Worm (Caenorhabditis elegans) whole organism, young adult: Measurements from ENCODE around the gene scl-7.
A peak's percentile ranks its signal among the peaks of the same experiment; 100 is the strongest.

Experiments
- B0019.2 ChIP-seq: fragments of 200-800 bp; sonication (Bioruptor generic); conservative IDR thresholded peaks from 2 replicates; pipeline ENCODE4 v1.3.6; 2022; ENCODE audit warnings: missing genetic modification reagents, missing genetic modification characterization, missing compliant biosample characterization
- F33H1.4 ChIP-seq: fragments of 200-800 bp; sonication (Bioruptor generic); IDR thresholded peaks from 2 replicates; pipeline ENCODE4 v1.3.6; 2022; ENCODE audit warnings: missing genetic modification reagents, missing genetic modification characterization, missing compliant biosample characterization
- F52B5.7 ChIP-seq: sonication (generic microtip); optimal IDR thresholded peaks from 2 replicates; lab custom pipeline; 2016; ENCODE audit warnings: mild to moderate bottlenecking, missing genetic modification characterization, missing compliant biosample characterization
- F57C9.4 ChIP-seq: sonication (generic microtip); optimal IDR thresholded peaks from 2 replicates; lab custom pipeline; 2017; ENCODE audit warnings: mild to moderate bottlenecking, missing genetic modification characterization, missing compliant biosample characterization
- K12H6.12 ChIP-seq: fragments of 200-800 bp; sonication (Bioruptor generic); optimal IDR thresholded peaks from 2 replicates; lab custom pipeline; 2018; ENCODE audit warnings: mild to moderate bottlenecking, missing genetic modification characterization, missing compliant biosample characterization
- Y56A3A.18 ChIP-seq: fragments of 200-800 bp; sonication (Bioruptor generic); IDR thresholded peaks from 2 replicates; pipeline ENCODE4 v1.3.6; 2022; ENCODE audit warnings: missing genetic modification reagents, missing genetic modification characterization, missing compliant biosample characterization
- Y95B8A.8 ChIP-seq: fragments of 200-800 bp; sonication (Bioruptor generic); IDR thresholded peaks from 2 replicates; pipeline ENCODE4 v1.3.6; 2022; ENCODE audit warnings: missing genetic modification reagents, missing genetic modification characterization, missing compliant biosample characterization
- aptf-2 ChIP-seq: fragments of 200-800 bp; sonication (Bioruptor generic); conservative IDR thresholded peaks from 2 replicates; pipeline ENCODE4 v1.3.6; 2022; ENCODE audit warnings: missing genetic modification reagents, missing genetic modification characterization, missing compliant biosample characterization
- attf-6 ChIP-seq: fragments of 200-800 bp; sonication (Bioruptor generic); IDR thresholded peaks from 2 replicates; pipeline ENCODE4 v1.3.6; 2022; ENCODE audit warnings: missing genetic modification reagents, missing genetic modification characterization, missing compliant biosample characterization
- cebp-1 ChIP-seq, 2 experiments: fragments of 200-800 bp in 1 of 2; sonication (Bioruptor generic) in 1 of 2; sonication (generic microtip) in 1 of 2; IDR thresholded peaks in 1 of 2; optimal IDR thresholded peaks in 1 of 2; 2 replicates each; pipeline versions ENCODE4 v1.3.6 to Lab custom; 2017 to 2022; ENCODE audit warnings: missing compliant biosample characterization in 2 of 2, missing genetic modification characterization in 2 of 2, mild to moderate bottlenecking in 1 of 2, missing genetic modification reagents in 1 of 2, moderate library complexity in 1 of 2
- ceh-100 ChIP-seq: fragments of 200-800 bp; sonication (Bioruptor generic); IDR thresholded peaks from 2 replicates; pipeline ENCODE4 v1.3.6; 2022; ENCODE audit warnings: missing genetic modification reagents, missing genetic modification characterization, missing compliant biosample characterization
- ceh-58 ChIP-seq: fragments of 200-800 bp; sonication (Bioruptor generic); IDR thresholded peaks from 2 replicates; pipeline ENCODE4 v1.3.6; 2022; ENCODE audit warnings: missing genetic modification characterization, missing compliant biosample characterization
- chd-7 ChIP-seq: sonication (generic microtip); optimal IDR thresholded peaks from 2 replicates; lab custom pipeline; 2016; ENCODE audit warnings: mild to moderate bottlenecking, missing genetic modification characterization, moderate library complexity, missing compliant biosample characterization
- die-1 ChIP-seq: sonication (generic microtip); optimal IDR thresholded peaks from 2 replicates; lab custom pipeline; 2016; ENCODE audit warnings: missing genotype, mild to moderate bottlenecking, missing genetic modification characterization, missing compliant biosample characterization
- efl-1 ChIP-seq: fragments of 150-350 bp; optimal IDR thresholded peaks from 2 replicates; lab custom pipeline; 2014; ENCODE audit warnings: missing biosample characterization, missing genetic modification reagents, missing genetic modification characterization
- egl-44 ChIP-seq: fragments of 200-800 bp; sonication (Bioruptor generic); IDR thresholded peaks from 2 replicates; pipeline ENCODE4 v1.3.6; 2022; ENCODE audit warnings: missing genetic modification reagents, missing genetic modification characterization, missing compliant biosample characterization
- ets-4 ChIP-seq: fragments of 200-800 bp; sonication (Bioruptor generic); optimal IDR thresholded peaks from 2 replicates; lab custom pipeline; 2018; ENCODE audit warnings: mild to moderate bottlenecking, missing genetic modification characterization, missing compliant biosample characterization
- him-1 ChIP-seq: sonication (generic microtip); optimal IDR thresholded peaks from 2 replicates; lab custom pipeline; 2016; ENCODE audit warnings: missing genotype, missing genetic modification reagents, missing genetic modification characterization, missing compliant biosample characterization
- hlh-12 ChIP-seq: sonication (generic microtip); optimal IDR thresholded peaks from 2 replicates; lab custom pipeline; 2016; ENCODE audit warnings: missing genetic modification characterization, missing compliant biosample characterization
- hmg-1.2 ChIP-seq: fragments of 200-800 bp; sonication (Bioruptor generic); IDR thresholded peaks from 2 replicates; pipeline ENCODE4 v1.3.6; 2022; ENCODE audit warnings: missing genetic modification reagents, missing genetic modification characterization, missing compliant biosample characterization
- hmg-20 ChIP-seq: fragments of 200-800 bp; sonication (Bioruptor generic); IDR thresholded peaks from 2 replicates; pipeline ENCODE4 v1.3.6; 2022; ENCODE audit warnings: missing genetic modification reagents, missing genetic modification characterization, missing compliant biosample characterization
- let-526 ChIP-seq: fragments of 200-800 bp; sonication (Bioruptor generic); IDR thresholded peaks from 2 replicates; pipeline ENCODE4 v1.3.6; 2022; ENCODE audit warnings: missing genetic modification reagents, missing genetic modification characterization, missing compliant biosample characterization
- lin-26 ChIP-seq: fragments of 200-800 bp; sonication (Bioruptor generic); IDR thresholded peaks from 2 replicates; pipeline ENCODE4 v1.3.6; 2022; ENCODE audit warnings: missing genetic modification reagents, missing genetic modification characterization, missing compliant biosample characterization
- lin-35 ChIP-seq, 3 experiments: fragments of 150-350 bp in 2 of 3; sonication (generic microtip) in 1 of 3; optimal IDR thresholded peaks; 2 replicates each; lab custom pipeline; 2014 to 2018; ENCODE audit warnings: missing biosample characterization in 3 of 3, missing genetic modification characterization in 3 of 3, missing genetic modification reagents in 3 of 3
- lin-40 ChIP-seq: sonication (generic microtip); optimal IDR thresholded peaks from 2 replicates; lab custom pipeline; 2016; ENCODE audit warnings: missing genetic modification characterization, mild to moderate bottlenecking, missing compliant biosample characterization, missing genotype, missing genetic modification reagents
- lin-54 ChIP-seq: fragments of 200-800 bp; sonication (Bioruptor generic); optimal IDR thresholded peaks from 2 replicates; lab custom pipeline; 2018; ENCODE audit warnings: mild to moderate bottlenecking, missing genetic modification characterization, missing compliant biosample characterization
- madf-10 ChIP-seq: sonication (generic microtip); optimal IDR thresholded peaks from 2 replicates; lab custom pipeline; 2016; ENCODE audit warnings: mild to moderate bottlenecking, missing genetic modification characterization, missing compliant biosample characterization
- madf-6 ChIP-seq: fragments of 200-800 bp; sonication (Bioruptor generic); IDR thresholded peaks from 2 replicates; pipeline ENCODE4 v1.3.6; 2022; ENCODE audit warnings: missing genetic modification reagents, missing genetic modification characterization, missing compliant biosample characterization
- mes-4 ChIP-seq: sonication (generic microtip); optimal IDR thresholded peaks from 2 replicates; lab custom pipeline; 2016; ENCODE audit warnings: missing genotype, missing genetic modification characterization, missing compliant biosample characterization
- mxl-1 ChIP-seq: sonication (generic microtip); optimal IDR thresholded peaks from 2 replicates; lab custom pipeline; 2016; ENCODE audit warnings: missing genetic modification characterization, missing compliant biosample characterization
- nhr-120 ChIP-seq: fragments of 200-800 bp; sonication (Bioruptor generic); IDR thresholded peaks from 2 replicates; pipeline ENCODE4 v1.3.6; 2022; ENCODE audit warnings: missing genetic modification characterization, missing compliant biosample characterization
- nhr-27 ChIP-seq: fragments of 200-800 bp; sonication (Bioruptor generic); optimal IDR thresholded peaks from 2 replicates; lab custom pipeline; 2018; ENCODE audit warnings: mild to moderate bottlenecking, missing genetic modification characterization, moderate library complexity, missing compliant biosample characterization
- nhr-90 ChIP-seq: sonication (generic microtip); optimal IDR thresholded peaks from 2 replicates; lab custom pipeline; 2016; ENCODE audit warnings: missing genotype, mild to moderate bottlenecking, missing genetic modification characterization, missing compliant biosample characterization
- repo-1 ChIP-seq: sonication (generic microtip); optimal IDR thresholded peaks from 2 replicates; lab custom pipeline; 2017; ENCODE audit warnings: mild to moderate bottlenecking, missing genetic modification characterization, missing compliant biosample characterization
- snpc-1.3 ChIP-seq: sonication (generic microtip); optimal IDR thresholded peaks from 2 replicates; lab custom pipeline; 2017; ENCODE audit warnings: missing genetic modification characterization, mild to moderate bottlenecking, missing compliant biosample characterization, antibody characterized with exemption, moderate library complexity, missing genotype, missing genetic modification reagents; ENCODE audit not compliant: insufficient read depth
- somi-1 ChIP-seq: fragments of 200-800 bp; sonication (Bioruptor generic); optimal IDR thresholded peaks from 2 replicates; lab custom pipeline; 2018; ENCODE audit warnings: mild to moderate bottlenecking, missing genetic modification characterization, missing compliant biosample characterization
- tbx-9 ChIP-seq: sonication (generic microtip); optimal IDR thresholded peaks from 2 replicates; lab custom pipeline; 2016; ENCODE audit warnings: borderline replicate concordance, missing genetic modification characterization, inconsistent platforms, missing compliant biosample characterization
- tlf-1 ChIP-seq: fragments of 200-800 bp; sonication (Bioruptor generic); optimal IDR thresholded peaks from 2 replicates; lab custom pipeline; 2018; ENCODE audit warnings: mild to moderate bottlenecking, missing genetic modification characterization, missing compliant biosample characterization
- unc-130 ChIP-seq: sonication (generic microtip); optimal IDR thresholded peaks from 2 replicates; lab custom pipeline; 2016; ENCODE audit warnings: missing genetic modification reagents, missing genetic modification characterization, missing compliant biosample characterization
- unc-62 ChIP-seq: fragments of 150-350 bp; optimal IDR thresholded peaks from 2 replicates; lab custom pipeline; 2014; ENCODE audit warnings: missing biosample characterization, missing genetic modification reagents, missing genetic modification characterization
- xnd-1 ChIP-seq: sonication (generic microtip); optimal IDR thresholded peaks from 2 replicates; lab custom pipeline; 2016; ENCODE audit warnings: missing genotype, missing genetic modification reagents, missing genetic modification characterization, missing compliant biosample characterization
- ztf-18 ChIP-seq: sonication (generic microtip); optimal IDR thresholded peaks from 2 replicates; lab custom pipeline; 2016; ENCODE audit warnings: missing genotype, mild to moderate bottlenecking, missing genetic modification characterization, missing compliant biosample characterization
- ztf-25 ChIP-seq: fragments of 200-800 bp; sonication (Bioruptor generic); IDR thresholded peaks from 2 replicates; pipeline ENCODE4 v1.3.6; 2022; ENCODE audit warnings: missing genetic modification reagents, missing genetic modification characterization, missing compliant biosample characterization
- ztf-26 ChIP-seq: sonication (generic microtip); optimal IDR thresholded peaks from 2 replicates; lab custom pipeline; 2017; ENCODE audit warnings: missing genetic modification characterization, missing compliant biosample characterization
- ztf-28 ChIP-seq: fragments of 200-800 bp; sonication (Bioruptor generic); IDR thresholded peaks from 2 replicates; pipeline ENCODE4 v1.3.6; 2022; ENCODE audit warnings: missing genetic modification reagents, missing genetic modification characterization, missing compliant biosample characterization
- ztf-6 ChIP-seq: fragments of 200-800 bp; sonication (Bioruptor generic); IDR thresholded peaks from 2 replicates; pipeline ENCODE4 v1.3.6; 2022; ENCODE audit warnings: missing genetic modification reagents, missing genetic modification characterization, missing compliant biosample characterization

Gene scl-7

DNA sequence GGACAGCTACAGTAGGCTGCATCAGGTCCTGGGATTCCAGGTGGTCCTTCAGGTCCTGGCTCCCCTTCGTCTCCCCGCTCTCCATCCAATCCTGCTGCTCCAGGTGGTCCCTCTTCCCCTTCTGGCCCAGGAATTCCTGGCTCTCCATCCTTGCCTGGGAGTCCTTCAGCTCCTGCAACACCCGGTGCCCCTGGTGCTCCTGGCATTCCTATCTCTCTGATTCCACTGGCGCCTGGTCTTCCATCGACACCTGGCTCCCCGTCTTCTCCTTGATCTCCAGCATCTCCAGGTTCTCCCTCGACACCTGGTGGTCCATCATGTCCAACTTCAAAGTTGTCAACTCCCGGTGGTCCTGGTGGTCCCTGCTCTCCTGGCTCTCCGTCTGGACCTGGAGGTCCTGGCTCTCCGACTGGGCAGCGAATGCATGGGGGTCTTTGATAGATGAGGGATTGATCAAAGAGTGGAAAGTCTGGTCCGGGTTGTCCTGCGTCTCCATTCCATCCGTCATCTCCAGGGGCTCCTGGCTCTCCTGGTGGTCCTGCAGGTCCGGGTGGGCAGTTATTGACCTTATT is 19.5 kb downstream of the scl-7 start (continued):
- no peak for TF ChIP-seq Y56A3A.18 (GFP tag; lab: Robert Waterston, UW)
- no peak for TF ChIP-seq ets-4 (GFP tag; lab: Kevin White, UChicago)
- TF ChIP-seq efl-1 (GFP tag; lab: Kevin White, UChicago): no peak
- no peak for TF ChIP-seq tbx-9 (tag; lab: Kevin White, UChicago)
- no peak for TF ChIP-seq ztf-28 (GFP tag; lab: Robert Waterston, UW)
- no peak for TF ChIP-seq unc-62 (GFP tag; lab: Kevin White, UChicago)
- TF ChIP-seq hmg-20 (GFP tag; lab: Robert Waterston, UW): 0 out of 2 replicates have a peak, but pooled peaks have one; percentile 8

DNA sequence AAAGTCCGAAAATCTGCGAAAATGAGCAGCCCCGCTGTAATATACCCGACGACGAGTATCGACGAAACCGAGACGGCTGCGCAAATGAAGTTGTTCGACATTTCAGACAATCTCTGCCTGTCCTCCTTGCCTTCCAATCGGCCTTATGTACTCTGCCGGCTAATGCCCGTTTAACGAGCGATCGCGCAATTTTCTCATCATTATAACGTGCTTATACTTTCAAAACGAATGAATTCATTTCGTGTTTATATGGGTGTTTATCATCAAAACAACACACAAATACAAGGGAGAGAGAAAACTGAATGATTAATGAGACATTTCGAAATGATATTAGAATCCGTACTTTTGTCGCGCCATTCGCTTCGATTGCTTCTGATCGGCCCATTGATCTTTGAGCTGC is 20.7 kb downstream of the scl-7 start, which contains the start of gene col-132:
TSS of gene col-132 (minus strand) at position 101 of the 400 bp plus-strand sequence.
- no peak for TF ChIP-seq nhr-90
- TF ChIP-seq nhr-27 (tag; lab: Kevin White, UChicago): no peak
- no peak for TF ChIP-seq cebp-1 (GFP tag; IDR thresholded peaks at IDR 0.05; lab: Robert Waterston, UW)
- no peak for TF ChIP-seq cebp-1 (tag; optimal IDR thresholded peaks at IDR 0.05; lab: Kevin White, UChicago)
- no peak for TF ChIP-seq ztf-6 (GFP tag; lab: Robert Waterston, UW)
- no peak for TF ChIP-seq Y95B8A.8 (GFP tag; lab: Robert Waterston, UW)
- no peak for TF ChIP-seq lin-40 (tag; lab: Kevin White, UChicago)
- TF ChIP-seq die-1 (tag; lab: Kevin White, UChicago): no peak
- TF ChIP-seq mes-4 (tag; lab: Kevin White, UChicago): no peak
- TF ChIP-seq repo-1 (tag; lab: Kevin White, UChicago): no peak
- no peak for TF ChIP-seq lin-54 (GFP tag; lab: Kevin White, UChicago)
- no peak for TF ChIP-seq ztf-18 (tag; lab: Kevin White, UChicago)
- TF ChIP-seq attf-6: no peak
- TF ChIP-seq lin-26 (GFP tag; lab: Robert Waterston, UW): no peak
- no peak for TF ChIP-seq madf-10 (tag; lab: Kevin White, UChicago)
- TF ChIP-seq mxl-1 (tag; lab: Kevin White, UChicago): no peak
- TF ChIP-seq F52B5.7: no peak

DNA sequence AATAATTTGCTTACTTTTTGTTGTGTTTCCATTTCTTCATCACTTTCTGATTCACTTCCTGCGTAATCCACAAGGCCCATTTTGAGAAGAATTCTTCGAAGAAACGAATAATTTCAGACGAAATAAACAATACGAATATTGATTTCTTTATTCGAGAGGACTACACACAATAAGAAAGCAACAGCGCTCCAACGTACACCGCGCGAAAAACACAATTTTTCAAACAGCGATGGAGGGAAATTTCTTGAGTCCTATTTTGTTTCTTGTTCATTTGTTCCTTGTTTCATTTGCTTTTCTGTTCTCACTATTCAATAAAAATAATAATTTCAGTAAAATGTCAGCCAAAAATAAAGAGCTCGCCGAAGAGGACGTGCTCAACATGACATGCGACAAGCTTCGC is 23.4 kb downstream of the scl-7 start, which contains the start of the genes prcc-1 and C39E9.12:
TSS of gene prcc-1 (minus strand) at position 119 of the 400 bp plus-strand sequence.
TSS of gene C39E9.12 (plus strand) at position 331 of the 400 bp plus-strand sequence.
- TF ChIP-seq let-526 (GFP tag; lab: Robert Waterston, UW): no peak
- TF ChIP-seq somi-1: no peak
- peak; percentile 69 for TF ChIP-seq B0019.2 (GFP tag; lab: Robert Waterston, UW)
- TF ChIP-seq mes-4 (tag; lab: Kevin White, UChicago): no peak
- no peak for TF ChIP-seq ztf-26
- TF ChIP-seq unc-130 (GFP tag; lab: Kevin White, UChicago): peak; percentile 69
- no peak for TF ChIP-seq K12H6.12
- no peak for TF ChIP-seq F57C9.4
- peak; percentile 54; the same call in 1 of the 2 replicates for TF ChIP-seq ceh-100 (GFP tag; lab: Robert Waterston, UW)
- TF ChIP-seq chd-7 (tag; lab: Kevin White, UChicago): no peak
- TF ChIP-seq him-1 (tag; lab: Kevin White, UChicago): peak; percentile 1
- no peak for TF ChIP-seq hlh-12
- no peak for TF ChIP-seq egl-44 (GFP tag; lab: Robert Waterston, UW)
- peak; percentile 95 for TF ChIP-seq madf-6 (GFP tag; lab: Robert Waterston, UW)
- peak; percentile 3 for TF ChIP-seq snpc-1.3 (tag; lab: Kevin White, UChicago)
- TF ChIP-seq tlf-1: peak; percentile 44
- peak; percentile 74 for TF ChIP-seq F33H1.4 (GFP tag; lab: Robert Waterston, UW)
- TF ChIP-seq xnd-1 (tag; lab: Kevin White, UChicago): peak; percentile 80
- peak; percentile 53; the same call in 1 of the 2 replicates for TF ChIP-seq hmg-1.2 (GFP tag; lab: Robert Waterston, UW)
- TF ChIP-seq aptf-2 (GFP tag; lab: Robert Waterston, UW): no peak
- no peak for TF ChIP-seq ceh-58
- peak in 2 of 3 experiments; percentile 1 to 86 for TF ChIP-seq lin-35 (GFP tag; optimal IDR thresholded peaks at IDR 0.05; lab: Kevin White, UChicago)
- TF ChIP-seq ztf-25 (GFP tag; lab: Robert Waterston, UW): no peak
- no peak for TF ChIP-seq nhr-120
